Worm (Caenorhabditis elegans) whole organism, late embryonic: ENCODE results near the gene nhl-1.

Source experiments
- C38D4.7 ChIP-seq: fragments of 200-800 bp; sonication (Bioruptor generic); optimal IDR thresholded peaks from 2 replicates; lab custom pipeline; 2018; ENCODE audit warnings: mild to moderate bottlenecking, missing genetic modification characterization, moderate library complexity, missing compliant biosample characterization
- F13H6.1 ChIP-seq: sonication (generic microtip); optimal IDR thresholded peaks from 2 replicates; lab custom pipeline; 2016; ENCODE audit warnings: missing genetic modification characterization, missing compliant biosample characterization
- K09A11.1 ChIP-seq: sonication (generic microtip); optimal IDR thresholded peaks from 2 replicates; lab custom pipeline; 2017; ENCODE audit warnings: antibody characterized with exemption, mild to moderate bottlenecking, missing genetic modification characterization, missing compliant biosample characterization; ENCODE audit not compliant: insufficient read depth
- ama-1 ChIP-seq: fragments of 150-350 bp; optimal IDR thresholded peaks from 2 replicates; lab custom pipeline; 2014
- ceh-19 ChIP-seq: fragments of 200-800 bp; sonication (Bioruptor generic); optimal IDR thresholded peaks from 2 replicates; lab custom pipeline; 2018; ENCODE audit warnings: mild to moderate bottlenecking, missing genetic modification characterization, missing compliant biosample characterization
- ceh-31 ChIP-seq: sonication (generic microtip); optimal IDR thresholded peaks from 2 replicates; lab custom pipeline; 2016; ENCODE audit warnings: missing genetic modification characterization, missing compliant biosample characterization
- ceh-34 ChIP-seq: sonication (generic microtip); optimal IDR thresholded peaks from 2 replicates; lab custom pipeline; 2016; ENCODE audit warnings: mild to moderate bottlenecking, missing genetic modification characterization, missing compliant biosample characterization
- ceh-48 ChIP-seq: sonication (generic microtip); optimal IDR thresholded peaks from 2 replicates; lab custom pipeline; 2016; ENCODE audit warnings: missing genetic modification characterization, inconsistent platforms, missing compliant biosample characterization
- dve-1 ChIP-seq: sonication (generic microtip); optimal IDR thresholded peaks from 2 replicates; lab custom pipeline; 2017; ENCODE audit warnings: antibody characterized with exemption, mild to moderate bottlenecking, missing genetic modification characterization, missing compliant biosample characterization
- eyg-1 ChIP-seq: sonication (generic microtip); optimal IDR thresholded peaks from 2 replicates; lab custom pipeline; 2016; ENCODE audit warnings: missing genotype, missing genetic modification characterization, missing compliant biosample characterization
- gmeb-2 ChIP-seq: sonication (generic microtip); optimal IDR thresholded peaks from 2 replicates; lab custom pipeline; 2016; ENCODE audit warnings: missing genetic modification characterization, inconsistent platforms, missing compliant biosample characterization
- lin-11 ChIP-seq: fragments of 200-800 bp; sonication (Bioruptor generic); optimal IDR thresholded peaks from 2 replicates; lab custom pipeline; 2018; ENCODE audit warnings: mild to moderate bottlenecking, missing genetic modification characterization, missing compliant biosample characterization
- nfya-1 ChIP-seq: sonication (generic microtip); optimal IDR thresholded peaks from 2 replicates; lab custom pipeline; 2017; ENCODE audit warnings: missing genetic modification characterization, mild to moderate bottlenecking, missing compliant biosample characterization, antibody characterized with exemption, moderate library complexity
- ref-2 ChIP-seq: sonication (generic microtip); optimal IDR thresholded peaks from 2 replicates; lab custom pipeline; 2016; ENCODE audit warnings: missing genetic modification characterization, missing compliant biosample characterization
- sdc-2 ChIP-seq: sonication (generic microtip); optimal IDR thresholded peaks from 2 replicates; lab custom pipeline; 2016; ENCODE audit warnings: missing genotype, missing genetic modification characterization, missing compliant biosample characterization
- sox-4 ChIP-seq: sonication (generic microtip); optimal IDR thresholded peaks from 2 replicates; lab custom pipeline; 2017; ENCODE audit warnings: mild to moderate bottlenecking, missing genetic modification characterization, inconsistent platforms, missing compliant biosample characterization
- syd-9 ChIP-seq: sonication (generic microtip); optimal IDR thresholded peaks from 2 replicates; lab custom pipeline; 2016; ENCODE audit warnings: mild to moderate bottlenecking, missing genetic modification characterization, moderate library complexity, missing compliant biosample characterization
- tbx-7 ChIP-seq: sonication (generic microtip); optimal IDR thresholded peaks from 2 replicates; lab custom pipeline; 2016; ENCODE audit warnings: missing genotype, missing genetic modification characterization, missing compliant biosample characterization
- unc-3 ChIP-seq, 2 experiments: fragments of 200-800 bp in 1 of 2; sonication (Bioruptor generic) in 1 of 2; sonication (generic microtip) in 1 of 2; conservative IDR thresholded peaks in 1 of 2; optimal IDR thresholded peaks in 1 of 2; 2 replicates each; pipeline versions ENCODE4 v1.3.6 to Lab custom; 2016 to 2022; ENCODE audit warnings: missing compliant biosample characterization in 2 of 2, missing genetic modification characterization in 2 of 2, missing genetic modification reagents in 1 of 2
- unc-42 ChIP-seq: sonication (generic microtip); optimal IDR thresholded peaks from 2 replicates; lab custom pipeline; 2016; ENCODE audit warnings: missing genotype, missing genetic modification characterization, missing compliant biosample characterization
- zip-5 ChIP-seq: sonication (generic microtip); optimal IDR thresholded peaks from 2 replicates; lab custom pipeline; 2016; ENCODE audit warnings: missing genetic modification characterization, missing compliant biosample characterization

The nhl-1 gene

ce11 chrIII:9104060-9104459 lies 49.6 kb downstream of the nhl-1 start (continued):
- TF ChIP-seq dve-1 (tag; lab: Kevin White, UChicago): peak; percentile 19
- no peak for TF ChIP-seq syd-9 (tag; lab: Kevin White, UChicago)
- no peak for TF ChIP-seq F13H6.1 (tag; lab: Kevin White, UChicago)
- peak; percentile 36 for TF ChIP-seq lin-11 (tag; lab: Kevin White, UChicago)

- no peak for TF ChIP-seq tbx-7
- TF ChIP-seq, all 69 proteins: peak for 0
Measured at ce11 chrIII:9103643-9104042, 50.1 kb downstream of the nhl-1 start, which contains the start of gene dos-1. TSS of gene dos-1 (plus strand) at chrIII:9103943.

- TF ChIP-seq sox-4 (tag; lab: Kevin White, UChicago) (no peak), ama-1 (no peak), ceh-48 (tag; lab: Kevin White, UChicago) (no peak), eyg-1 (tag; lab: Kevin White, UChicago) (no peak), K09A11.1 (no peak), gmeb-2 (no peak), nfya-1 (tag; lab: Kevin White, UChicago) (no peak), ref-2 (tag; lab: Kevin White, UChicago) (no peak), unc-42 (tag; lab: Kevin White, UChicago) (no peak), unc-3 (GFP tag; conservative IDR thresholded peaks at IDR 0.05; lab: Robert Waterston, UW) (no peak), unc-3 (tag; optimal IDR thresholded peaks at IDR 0.05; lab: Kevin White, UChicago) (no peak), ceh-34 (no peak), ceh-31 (tag; lab: Kevin White, UChicago) (no peak), C38D4.7 (GFP tag; lab: Kevin White, UChicago) (no peak), ceh-19 (GFP tag; lab: Kevin White, UChicago) (no peak), zip-5 (tag; lab: Kevin White, UChicago) (no peak), sdc-2 (tag; lab: Kevin White, UChicago) (no peak), dve-1 (tag; lab: Kevin White, UChicago) (no peak)
Measured at ce11 chrIII:9101212-9101611, 52.5 kb downstream of the nhl-1 start, which contains the start of gene ZK507.1. TSS of gene ZK507.1 (minus strand) at chrIII:9101312.
